Fruit fly (Drosophila melanogaster) whole organism: ENCODE data around the gene Tfb5.

ENCODE experiments used
- Dll ChIP-seq: fragments of >200 bp; optimal IDR thresholded peaks from 2 replicates; lab custom pipeline; 2017
- EcR ChIP-seq, 2 experiments: fragments of >200 bp; optimal IDR thresholded peaks; 2 replicates each; lab custom pipeline; 2017; ENCODE audit warnings: missing biosample characterization in 2 of 2, missing genetic modification characterization in 2 of 2, missing genetic modification reagents in 2 of 2

dm6 chr2L:5020479-5020878, 9.8 kb upstream of the Tfb5 start:
- TF ChIP-seq Dll (no peak), EcR (GFP tag; optimal IDR thresholded peaks at IDR 0.05; lab: Kevin White, UChicago) (no peak)
